Fruit fly (Drosophila melanogaster) S2 (cell line): ENCODE results near the gene eater.

ENCODE experiments used
- CG8478 ChIP-seq: fragments of >200 bp; optimal IDR thresholded peaks from 2 replicates; lab custom pipeline; 2018
- CTCF ChIP-seq, 2 experiments: fragments of >200 bp; optimal IDR thresholded peaks; 2 replicates each; lab custom pipeline; 2018

- TF ChIP-seq CTCF (optimal IDR thresholded peaks at IDR 0.05; lab: Kevin White, UChicago) (no peak), CG8478 (lab: Kevin White, UChicago) (no peak)
Measured at dm6 chr3R:27056152-27056551, 43.3 kb downstream of the eater start.
